Fruit fly (Drosophila melanogaster): ENCODE measurements around the gene Mco3.

Mco3 gene

DNA sequence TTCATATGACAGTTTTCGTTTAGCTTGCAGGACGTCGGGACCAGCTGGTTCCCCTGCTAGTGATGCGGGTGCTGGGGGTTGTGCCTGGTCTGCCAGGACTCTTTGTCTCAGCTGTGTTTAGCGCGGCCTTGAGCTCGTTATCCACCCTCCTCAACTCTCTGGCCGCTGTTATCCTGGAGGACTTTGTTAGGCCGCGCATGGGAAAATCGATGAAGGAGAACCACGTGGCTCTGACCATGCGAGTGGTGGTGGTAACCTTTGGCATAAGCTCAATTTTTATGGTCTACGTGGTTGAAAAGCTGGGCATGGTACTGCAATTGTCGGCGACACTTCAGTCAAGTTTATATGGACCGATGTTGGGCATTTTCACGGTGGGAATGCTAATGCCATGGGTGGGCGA lies 22.6 kb downstream of the Mco3 start:
- TF ChIP-seq pdm3 (GFP tag; optimal IDR thresholded peaks at IDR 0.05) = no peak
- no peak for TF ChIP-seq dac (GFP tag; optimal IDR thresholded peaks at IDR 0.05)
- no peak for TF ChIP-seq topi (GFP tag; optimal IDR thresholded peaks at IDR 0.05)
- no peak for TF ChIP-seq Hr4 (GFP tag; optimal IDR thresholded peaks at IDR 0.05)
- TF ChIP-seq Ets21C (GFP tag; optimal IDR thresholded peaks at IDR 0.05) = no peak
- no peak for TF ChIP-seq CG15336 (GFP tag; IDR thresholded peaks at IDR 0.05)
- no peak for TF ChIP-seq spab (GFP tag; optimal IDR thresholded peaks at IDR 0.05)
- no peak for TF ChIP-seq CG11762 (GFP tag; optimal IDR thresholded peaks at IDR 0.05; ENCODE audit: insufficient read depth)
- no peak for TF ChIP-seq Hr39 (GFP tag; optimal IDR thresholded peaks at IDR 0.05)
- no peak for TF ChIP-seq CG8119 (GFP tag; IDR thresholded peaks at IDR 0.05)
- no peak for TF ChIP-seq Blimp-1 (GFP tag; optimal IDR thresholded peaks at IDR 0.05)
- TF ChIP-seq CG34406 (GFP tag; optimal IDR thresholded peaks at IDR 0.05) = no peak
- TF ChIP-seq Sox14 (GFP tag; optimal IDR thresholded peaks at IDR 0.05) = no peak
- TF ChIP-seq CG1621 (tag; optimal IDR thresholded peaks at IDR 0.05) = no peak
- no peak for TF ChIP-seq CG3919 (GFP tag; optimal IDR thresholded peaks at IDR 0.05)

dm6 chr3R:25922534-25922933 lies 25.3 kb downstream of the Mco3 start, which contains the start of gene CG14546:
Gene CG14546, minus strand, starts transcription at chr3R:25922634.
- TF ChIP-seq Ets96B (tag; optimal IDR thresholded peaks at IDR 0.05) (no peak), Eip75B (GFP tag; optimal IDR thresholded peaks at IDR 0.05) (no peak), Hr4 (GFP tag; optimal IDR thresholded peaks at IDR 0.05) (no peak), CG9139 (GFP tag; optimal IDR thresholded peaks at IDR 0.05) (no peak), esn (GFP tag; optimal IDR thresholded peaks at IDR 0.05) (no peak), ss (GFP tag; optimal IDR thresholded peaks at IDR 0.05) (no peak), CG10669 (GFP tag; optimal IDR thresholded peaks at IDR 0.05) (no peak), CG6808 (GFP tag; optimal IDR thresholded peaks at IDR 0.05) (no peak), Eip78C (GFP tag) (no peak), fd59A (GFP tag; optimal IDR thresholded peaks at IDR 0.05) (no peak), CG8119 (GFP tag; IDR thresholded peaks at IDR 0.05) (no peak)

DNA sequence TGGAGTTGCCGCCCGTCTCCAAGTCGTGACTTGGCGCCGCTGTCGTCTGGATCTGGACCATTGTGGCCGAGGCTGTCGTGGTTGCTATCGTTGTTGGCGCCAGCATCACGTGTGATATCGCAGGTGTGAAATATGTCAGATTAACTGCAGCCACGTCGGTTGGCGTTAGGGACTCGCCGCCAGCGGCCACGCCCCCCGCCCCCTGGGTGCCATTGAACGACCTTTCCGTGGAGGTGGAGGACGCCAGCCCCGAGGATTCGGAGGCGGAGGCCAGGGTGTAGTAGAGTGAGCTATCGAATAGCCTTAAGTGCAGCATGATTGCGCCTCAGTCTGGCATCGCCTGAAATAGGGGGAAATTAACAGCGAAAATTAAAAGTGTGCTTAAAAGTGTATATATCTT lies 44.0 kb downstream of the Mco3 start:
- TF ChIP-seq Sox15 (GFP tag; optimal IDR thresholded peaks at IDR 0.05) (no peak), esn (GFP tag; optimal IDR thresholded peaks at IDR 0.05) (no peak), Sox102F (GFP tag; optimal IDR thresholded peaks at IDR 0.05) (no peak), Met (GFP tag; optimal IDR thresholded peaks at IDR 0.05) (no peak), Eip78C (GFP tag) (no peak), CG15336 (GFP tag; IDR thresholded peaks at IDR 0.05) (no peak)

All from whole organism, prepupa.